Worm (Caenorhabditis elegans): ENCODE measurements around the gene str-206.

str-206 gene

ce11 chrV:6230629-6231229 is 12.8 kb downstream of the str-206 start:
- TF ChIP-seq him-1 (tag; optimal IDR thresholded peaks at IDR 0.05) = no peak

ce11 chrV:6231902-6232340 is 14.0 kb downstream of the str-206 start:
- TF ChIP-seq dao-5 (tag; optimal IDR thresholded peaks at IDR 0.05) = no peak

ce11 chrV:6232886-6233285 is 15.0 kb downstream of the str-206 start:
- TF ChIP-seq him-1 (tag; optimal IDR thresholded peaks at IDR 0.05) (peak; percentile 10), dao-5 (tag; optimal IDR thresholded peaks at IDR 0.05) (no peak)

- TF ChIP-seq him-1 (tag; optimal IDR thresholded peaks at IDR 0.05) (no peak), W03F9.2 (tag; optimal IDR thresholded peaks at IDR 0.05) (no peak), dao-5 (tag; optimal IDR thresholded peaks at IDR 0.05) (no peak)
These were observed 16.0 kb downstream of the str-206 start for ce11 chrV:6233952-6234351.

ce11 chrV:6234876-6235275 is 16.9 kb downstream of the str-206 start, which contains the start of gene K08B12.3:
TSS of gene K08B12.3 (plus strand) at chrV:6235176.
- no peak for TF ChIP-seq W03F9.2 (tag; optimal IDR thresholded peaks at IDR 0.05)
- no peak for TF ChIP-seq dao-5 (tag; optimal IDR thresholded peaks at IDR 0.05)
- no peak for TF ChIP-seq him-1 (tag; optimal IDR thresholded peaks at IDR 0.05)

- TF ChIP-seq dao-5 (tag; optimal IDR thresholded peaks at IDR 0.05) (no peak), him-1 (tag; optimal IDR thresholded peaks at IDR 0.05) (no peak), W03F9.2 (tag; optimal IDR thresholded peaks at IDR 0.05) (no peak)
These were observed 20.4 kb downstream of the str-206 start for ce11 chrV:6238347-6238746.

ce11 chrV:6239855-6240254 is 21.9 kb downstream of the str-206 start:
- TF ChIP-seq dao-5 (tag; optimal IDR thresholded peaks at IDR 0.05) (no peak), him-1 (tag; optimal IDR thresholded peaks at IDR 0.05) (no peak), W03F9.2 (tag; optimal IDR thresholded peaks at IDR 0.05) (no peak)

- TF ChIP-seq W03F9.2 (tag; optimal IDR thresholded peaks at IDR 0.05) = peak; percentile 21
- TF ChIP-seq him-1 (tag; optimal IDR thresholded peaks at IDR 0.05) = no peak
- TF ChIP-seq dao-5 (tag; optimal IDR thresholded peaks at IDR 0.05) = no peak
These were observed 22.8 kb downstream of the str-206 start for ce11 chrV:6240735-6241134.

ce11 chrV:6243260-6243659 is 25.3 kb downstream of the str-206 start:
- TF ChIP-seq W03F9.2 (tag; optimal IDR thresholded peaks at IDR 0.05) (no peak), him-1 (tag; optimal IDR thresholded peaks at IDR 0.05) (no peak), dao-5 (tag; optimal IDR thresholded peaks at IDR 0.05) (no peak)

ce11 chrV:6244631-6245030 is 26.7 kb downstream of the str-206 start:
- peak; percentile 28 for TF ChIP-seq him-1 (tag; optimal IDR thresholded peaks at IDR 0.05)
- TF ChIP-seq dao-5 (tag; optimal IDR thresholded peaks at IDR 0.05) = no peak

ce11 chrV:6246454-6246981 is 28.6 kb downstream of the str-206 start, which contains the start of gene dmd-7:
TSS of gene dmd-7 (plus strand) at chrV:6246931.
- TF ChIP-seq dao-5 (tag; optimal IDR thresholded peaks at IDR 0.05) = no peak
- peak; percentile 46 for TF ChIP-seq him-1 (tag; optimal IDR thresholded peaks at IDR 0.05)
- TF ChIP-seq W03F9.2 (tag; optimal IDR thresholded peaks at IDR 0.05) = peak; percentile 16

- TF ChIP-seq W03F9.2 (tag; optimal IDR thresholded peaks at IDR 0.05) (no peak), him-1 (tag; optimal IDR thresholded peaks at IDR 0.05) (no peak), dao-5 (tag; optimal IDR thresholded peaks at IDR 0.05) (no peak)
These were observed 29.5 kb downstream of the str-206 start for ce11 chrV:6247397-6247796.

ce11 chrV:6248714-6249113 is 30.8 kb downstream of the str-206 start:
- TF ChIP-seq dao-5 (tag; optimal IDR thresholded peaks at IDR 0.05) (no peak), W03F9.2 (tag; optimal IDR thresholded peaks at IDR 0.05) (no peak), him-1 (tag; optimal IDR thresholded peaks at IDR 0.05) (no peak)

- TF ChIP-seq dao-5 (tag; optimal IDR thresholded peaks at IDR 0.05) (no peak), him-1 (tag; optimal IDR thresholded peaks at IDR 0.05) (no peak), W03F9.2 (tag; optimal IDR thresholded peaks at IDR 0.05) (no peak)
These were observed 31.2 kb downstream of the str-206 start for ce11 chrV:6249135-6249534.

- TF ChIP-seq W03F9.2 (tag; optimal IDR thresholded peaks at IDR 0.05) (no peak), dao-5 (tag; optimal IDR thresholded peaks at IDR 0.05) (no peak), him-1 (tag; optimal IDR thresholded peaks at IDR 0.05) (no peak)
These were observed 33.1 kb downstream of the str-206 start for ce11 chrV:6250959-6251598.
